Worm (Caenorhabditis elegans) whole organism, early embryonic: ENCODE results near the gene F13A2.3.

Experiments used
- B0310.2 ChIP-seq: sonication (generic microtip); optimal IDR thresholded peaks from 2 replicates; lab custom pipeline; 2016; ENCODE audit warnings: mild to moderate bottlenecking, missing genetic modification characterization, missing compliant biosample characterization
- F13C5.2 ChIP-seq: sonication (generic microtip); optimal IDR thresholded peaks from 2 replicates; lab custom pipeline; 2017; ENCODE audit warnings: mild to moderate bottlenecking, missing genetic modification characterization, inconsistent platforms, missing compliant biosample characterization
- aly-1 ChIP-seq: sonication (generic microtip); optimal IDR thresholded peaks from 2 replicates; lab custom pipeline; 2016; ENCODE audit warnings: missing genetic modification characterization, missing compliant biosample characterization
- ama-1 ChIP-seq: fragments of 150-350 bp; optimal IDR thresholded peaks from 2 replicates; lab custom pipeline; 2014
- ceh-13 ChIP-seq: fragments of 200-800 bp; sonication (Bioruptor generic); optimal IDR thresholded peaks from 2 replicates; lab custom pipeline; 2018; ENCODE audit warnings: mild to moderate bottlenecking, missing genetic modification characterization, missing compliant biosample characterization
- ceh-36 ChIP-seq: sonication (generic microtip); optimal IDR thresholded peaks from 2 replicates; lab custom pipeline; 2016; ENCODE audit warnings: missing genetic modification characterization, inconsistent platforms, missing compliant biosample characterization
- ets-7 ChIP-seq: sonication (generic microtip); optimal IDR thresholded peaks from 2 replicates; lab custom pipeline; 2016; ENCODE audit warnings: missing genotype, missing genetic modification characterization, missing compliant biosample characterization
- flt-1 ChIP-seq: fragments of 200-800 bp; sonication (Bioruptor generic); IDR thresholded peaks from 2 replicates; pipeline ENCODE4 v1.3.6; 2022; ENCODE audit warnings: missing genetic modification characterization, missing compliant biosample characterization
- hmbx-1 ChIP-seq: sonication (generic microtip); optimal IDR thresholded peaks from 2 replicates; lab custom pipeline; 2016; ENCODE audit warnings: mild to moderate bottlenecking, missing genetic modification characterization, missing compliant biosample characterization
- hmg-4 ChIP-seq: fragments of 200-800 bp; sonication (Bioruptor generic); optimal IDR thresholded peaks from 2 replicates; lab custom pipeline; 2018; ENCODE audit warnings: mild to moderate bottlenecking, missing genetic modification characterization, missing compliant biosample characterization
- hnd-1 ChIP-seq: sonication (generic microtip); optimal IDR thresholded peaks from 2 replicates; lab custom pipeline; 2016; ENCODE audit warnings: missing genetic modification characterization, missing compliant biosample characterization
- pes-1 ChIP-seq: fragments of 200-800 bp; sonication (Bioruptor generic); IDR thresholded peaks from 2 replicates; pipeline ENCODE4 v1.3.6; 2022; ENCODE audit warnings: missing genetic modification reagents, missing genetic modification characterization, missing compliant biosample characterization
- scrt-1 ChIP-seq: fragments of 200-800 bp; sonication (Bioruptor generic); IDR thresholded peaks from 2 replicates; pipeline ENCODE4 v1.3.6; 2022; ENCODE audit warnings: missing genetic modification characterization, missing compliant biosample characterization
- sea-1 ChIP-seq: fragments of 200-800 bp; sonication (Bioruptor generic); conservative IDR thresholded peaks from 2 replicates; pipeline ENCODE4 v1.3.6; 2022; ENCODE audit warnings: missing genetic modification characterization, missing compliant biosample characterization
- tbx-11 ChIP-seq: fragments of 200-800 bp; sonication (Bioruptor generic); IDR thresholded peaks from 2 replicates; pipeline ENCODE4 v1.3.6; 2022; ENCODE audit warnings: missing genetic modification characterization, missing compliant biosample characterization
- tbx-37 ChIP-seq: fragments of 200-800 bp; sonication (Bioruptor generic); conservative IDR thresholded peaks from 2 replicates; pipeline ENCODE4 v1.3.6; 2022; ENCODE audit warnings: missing genetic modification reagents, missing genetic modification characterization, missing compliant biosample characterization
- tra-4 ChIP-seq: sonication (generic microtip); optimal IDR thresholded peaks from 2 replicates; lab custom pipeline; 2017; ENCODE audit warnings: missing genetic modification characterization, missing compliant biosample characterization

F13A2.3 gene

DNA sequence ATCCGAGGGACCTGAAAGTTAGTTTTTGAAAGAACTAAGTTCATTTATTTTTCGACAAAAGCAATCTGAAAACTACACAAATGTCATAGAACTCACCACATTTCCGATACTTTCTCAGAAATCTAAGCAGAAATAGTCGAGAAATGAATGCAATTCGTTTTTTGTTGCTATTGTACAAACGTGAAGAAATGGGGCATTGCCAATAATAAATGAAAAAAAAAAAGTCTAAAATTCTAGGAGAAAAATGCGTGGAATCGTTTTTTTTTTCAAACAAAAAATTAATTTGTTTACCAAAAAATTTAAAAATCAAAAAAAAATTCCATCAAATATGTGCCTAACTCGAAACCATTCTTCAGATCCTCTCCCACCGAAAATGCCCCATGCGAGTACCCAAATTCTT is 15.6 kb upstream of the F13A2.3 start, which contains the start of gene Y47D7A.17:
Y47D7A.17 (minus strand) TSS at position 101 of the 400 bp plus-strand sequence.
- TF ChIP-seq B0310.2 (tag; lab: Kevin White, UChicago) (no peak), ceh-36 (tag; lab: Kevin White, UChicago) (no peak), tbx-11 (no peak), scrt-1 (GFP tag; lab: Robert Waterston, UW) (no peak), flt-1 (no peak), hmg-4 (GFP tag; lab: Kevin White, UChicago) (no peak), aly-1 (tag; lab: Kevin White, UChicago) (no peak), ceh-13 (GFP tag; lab: Kevin White, UChicago) (no peak), ama-1 (lab: Kevin White, UChicago) (no peak), tbx-37 (no peak)

DNA sequence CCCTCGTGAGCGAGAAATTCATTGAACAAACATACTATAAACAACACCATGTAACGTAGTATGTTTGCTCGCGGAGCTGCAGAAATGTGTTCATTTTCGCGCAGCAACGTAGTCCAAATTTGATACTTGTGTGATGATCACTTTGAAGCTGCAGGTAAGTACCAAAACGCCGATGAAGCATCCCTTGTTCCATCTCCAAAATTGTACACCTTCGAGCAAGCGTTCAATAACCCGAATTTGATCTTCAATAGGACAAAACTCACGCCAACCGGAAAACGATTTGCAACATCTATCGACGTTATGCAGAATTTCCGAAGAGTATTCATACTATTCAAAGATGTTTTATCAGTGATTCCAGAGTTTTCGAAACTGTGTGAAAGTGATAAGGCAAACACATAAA is 14.5 kb upstream of the F13A2.3 start, which contains the start of gene Y47D7A.3:
Y47D7A.3 (plus strand) TSS at position 301 of the 400 bp plus-strand sequence.
- TF ChIP-seq scrt-1 (GFP tag; lab: Robert Waterston, UW) (no peak), hnd-1 (tag; lab: Kevin White, UChicago) (no peak), pes-1 (GFP tag; lab: Robert Waterston, UW) (no peak), ceh-13 (GFP tag; lab: Kevin White, UChicago) (no peak), B0310.2 (tag; lab: Kevin White, UChicago) (no peak), tra-4 (tag; lab: Kevin White, UChicago) (no peak), flt-1 (no peak), ama-1 (lab: Kevin White, UChicago) (no peak), sea-1 (GFP tag; lab: Robert Waterston, UW) (no peak)

DNA sequence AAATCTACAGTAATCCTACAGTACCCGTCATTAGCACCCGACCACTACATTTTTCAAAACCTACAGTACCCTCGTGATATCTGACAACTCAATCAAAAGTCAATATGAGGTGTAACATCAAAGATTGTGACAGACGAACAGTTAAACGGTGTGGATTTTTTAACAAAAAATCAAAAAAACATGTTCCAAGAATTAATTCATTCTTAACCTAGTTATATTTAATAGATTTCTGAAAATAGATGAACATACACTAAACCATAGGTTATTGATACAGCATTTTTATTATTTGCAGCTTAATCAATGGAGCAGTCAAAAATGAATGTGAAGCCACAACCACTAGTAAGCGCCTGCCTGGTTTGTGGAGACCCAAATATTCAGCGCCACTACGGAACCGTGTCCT is 11.4 kb upstream of the F13A2.3 start, which contains the start of gene nhr-118:
nhr-118 (plus strand) TSS at position 301 of the 400 bp plus-strand sequence.
- TF ChIP-seq ceh-36 (tag; lab: Kevin White, UChicago), result no peak
- TF ChIP-seq ama-1 (lab: Kevin White, UChicago), result no peak
- TF ChIP-seq hmg-4 (GFP tag; lab: Kevin White, UChicago), result no peak
- no peak for TF ChIP-seq scrt-1 (GFP tag; lab: Robert Waterston, UW)
- no peak for TF ChIP-seq ceh-13 (GFP tag; lab: Kevin White, UChicago)
- no peak for TF ChIP-seq aly-1 (tag; lab: Kevin White, UChicago)
- TF ChIP-seq hnd-1 (tag; lab: Kevin White, UChicago), result no peak
- no peak for TF ChIP-seq sea-1 (GFP tag; lab: Robert Waterston, UW)
- no peak for TF ChIP-seq hmbx-1 (tag; lab: Kevin White, UChicago)
- no peak for TF ChIP-seq B0310.2 (tag; lab: Kevin White, UChicago)
- TF ChIP-seq tra-4 (tag; lab: Kevin White, UChicago), result no peak
- TF ChIP-seq pes-1 (GFP tag; lab: Robert Waterston, UW), result no peak
- TF ChIP-seq flt-1, result no peak
- TF ChIP-seq ets-7 (tag; lab: Kevin White, UChicago), result no peak
- TF ChIP-seq tbx-11, result no peak
- no peak for TF ChIP-seq tbx-37
- TF ChIP-seq F13C5.2 (tag; lab: Kevin White, UChicago), result no peak

- TF ChIP-seq tbx-11 (no peak), tbx-37 (no peak), tra-4 (tag; lab: Kevin White, UChicago) (no peak), flt-1 (no peak), sea-1 (GFP tag; lab: Robert Waterston, UW) (no peak), aly-1 (tag; lab: Kevin White, UChicago) (no peak), ceh-36 (tag; lab: Kevin White, UChicago) (no peak), ceh-13 (GFP tag; lab: Kevin White, UChicago) (no peak), hnd-1 (tag; lab: Kevin White, UChicago) (no peak), scrt-1 (GFP tag; lab: Robert Waterston, UW) (no peak), B0310.2 (tag; lab: Kevin White, UChicago) (no peak), pes-1 (GFP tag; lab: Robert Waterston, UW) (no peak), F13C5.2 (tag; lab: Kevin White, UChicago) (no peak), ets-7 (tag; lab: Kevin White, UChicago) (no peak)
Measured at ce11 chrV:4401865-4402264, 5.7 kb upstream of the F13A2.3 start, which contains the start of gene F13A2.5. F13A2.5 (minus strand) TSS chrV:4401965.

ce11 chrV:4400118-4400517 is 4.0 kb upstream of the F13A2.3 start, which contains the start of gene F13A2.4:
F13A2.4 (minus strand) TSS chrV:4400218.
- TF ChIP-seq ets-7 (tag; lab: Kevin White, UChicago), result no peak
- no peak for TF ChIP-seq hnd-1 (tag; lab: Kevin White, UChicago)
- TF ChIP-seq tbx-11, result no peak
- TF ChIP-seq flt-1, result no peak
- TF ChIP-seq aly-1 (tag; lab: Kevin White, UChicago), result no peak
- TF ChIP-seq hmg-4 (GFP tag; lab: Kevin White, UChicago), result no peak
- no peak for TF ChIP-seq F13C5.2 (tag; lab: Kevin White, UChicago)

ce11 chrV:4398884-4399283 is 2.7 kb upstream of the F13A2.3 start:
- no peak for TF ChIP-seq scrt-1 (GFP tag; lab: Robert Waterston, UW)
- no peak for TF ChIP-seq ceh-13 (GFP tag; lab: Kevin White, UChicago)
- no peak for TF ChIP-seq B0310.2 (tag; lab: Kevin White, UChicago)
- TF ChIP-seq flt-1, result no peak
- TF ChIP-seq pes-1 (GFP tag; lab: Robert Waterston, UW), result no peak

DNA sequence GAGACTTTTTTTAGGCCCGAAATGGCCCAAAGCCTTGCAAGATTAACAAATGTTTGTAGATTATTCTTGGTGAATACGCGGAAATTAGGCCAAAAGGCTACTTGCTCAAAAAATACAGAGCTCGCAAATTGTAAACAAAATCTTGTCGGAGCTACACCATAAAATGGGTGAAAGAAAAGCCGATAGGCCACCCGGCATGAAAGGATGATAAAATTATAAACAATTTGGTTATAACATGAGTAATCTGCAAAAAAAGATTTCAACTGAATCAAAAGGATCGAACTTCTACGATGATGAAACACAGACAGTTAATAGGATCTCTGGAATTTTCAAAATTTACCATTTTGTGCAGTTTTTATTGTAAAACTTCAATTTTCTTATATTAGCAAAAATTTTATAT is 2.0 kb upstream of the F13A2.3 start:
- TF ChIP-seq pes-1 (GFP tag; lab: Robert Waterston, UW) (no peak), ceh-36 (tag; lab: Kevin White, UChicago) (no peak), B0310.2 (tag; lab: Kevin White, UChicago) (no peak), hmg-4 (GFP tag; lab: Kevin White, UChicago) (no peak), ama-1 (lab: Kevin White, UChicago) (no peak), flt-1 (no peak), tra-4 (tag; lab: Kevin White, UChicago) (no peak), aly-1 (tag; lab: Kevin White, UChicago) (no peak), ceh-13 (GFP tag; lab: Kevin White, UChicago) (no peak), hnd-1 (tag; lab: Kevin White, UChicago) (no peak), tbx-37 (no peak), ets-7 (tag; lab: Kevin White, UChicago) (no peak), hmbx-1 (tag; lab: Kevin White, UChicago) (no peak)
